Fruit fly (Drosophila melanogaster) whole organism, embryonic: ENCODE measurements around the gene Taf11.
A peak's percentile ranks its signal among the peaks of the same experiment; 100 is the strongest.

Source experiments
- Awh ChIP-seq: fragments of 200-800 bp; sonication (Bioruptor generic); IDR thresholded peaks from 2 replicates; pipeline ENCODE4, ENCODE4 v1.3.6; 2022; ENCODE audit warnings: missing biosample characterization, missing genetic modification characterization
- B-H2 ChIP-seq: fragments of 200-800 bp; sonication (Bioruptor generic); optimal IDR thresholded peaks from 2 replicates; lab custom pipeline; 2018; ENCODE audit warnings: missing biosample characterization, mild to moderate bottlenecking, missing genetic modification characterization
- Bdp1 ChIP-seq: fragments of 200-800 bp; sonication (Bioruptor generic); optimal IDR thresholded peaks from 3 replicates; lab custom pipeline; 2016; ENCODE audit warnings: missing biosample characterization, missing genetic modification characterization
- CG10543 ChIP-seq: fragments of 200-800 bp; sonication (Bioruptor generic); optimal IDR thresholded peaks from 3 replicates; lab custom pipeline; 2017; ENCODE audit warnings: missing biosample characterization, mild to moderate bottlenecking, missing genetic modification characterization, moderate library complexity
- CG12769 ChIP-seq: fragments of 200-800 bp; sonication (Bioruptor generic); optimal IDR thresholded peaks from 2 replicates; lab custom pipeline; 2019; ENCODE audit warnings: missing biosample characterization, mild to moderate bottlenecking, missing genetic modification characterization, moderate library complexity
- CG13894 ChIP-seq: fragments of 200-800 bp; sonication (Bioruptor generic); optimal IDR thresholded peaks from 3 replicates; lab custom pipeline; 2018; ENCODE audit warnings: missing biosample characterization, mild to moderate bottlenecking, missing genetic modification characterization, moderate library complexity
- CG14014 ChIP-seq: fragments of 200-800 bp; sonication (Bioruptor generic); IDR thresholded peaks from 2 replicates; pipeline ENCODE4 v1.3.6; 2022; ENCODE audit warnings: missing biosample characterization, missing genetic modification characterization
- CG15269 ChIP-seq: fragments of 200-800 bp; sonication (Bioruptor generic); optimal IDR thresholded peaks from 2 replicates; lab custom pipeline; 2018; ENCODE audit warnings: missing biosample characterization, mild to moderate bottlenecking, missing genetic modification characterization, moderate library complexity
- CG15514 ChIP-seq: fragments of 200-800 bp; sonication (Bioruptor generic); optimal IDR thresholded peaks from 3 replicates; lab custom pipeline; 2017; ENCODE audit warnings: missing biosample characterization, missing genetic modification characterization, mild to moderate bottlenecking, moderate library complexity, missing genetic modification reagents
- CG17829 ChIP-seq: fragments of 200-800 bp; optimal IDR thresholded peaks from 2 replicates; lab custom pipeline; 2019; ENCODE audit warnings: missing biosample characterization, mild to moderate bottlenecking, missing genetic modification characterization, moderate library complexity
- CG1792 ChIP-seq: fragments of 200-800 bp; sonication (Bioruptor generic); optimal IDR thresholded peaks from 2 replicates; lab custom pipeline; 2016; ENCODE audit warnings: missing biosample characterization, missing genetic modification characterization
- CG1832 ChIP-seq: fragments of 200-800 bp; sonication (Bioruptor generic); optimal IDR thresholded peaks from 2 replicates; lab custom pipeline; 2017; ENCODE audit warnings: missing biosample characterization, mild to moderate bottlenecking, missing genetic modification characterization, inconsistent platforms
- CG2120 ChIP-seq: fragments of 200-800 bp; sonication (Bioruptor generic); optimal IDR thresholded peaks from 3 replicates; lab custom pipeline; 2016; ENCODE audit warnings: missing biosample characterization, missing genetic modification characterization
- CG31441 ChIP-seq: fragments of 200-800 bp; sonication (Bioruptor generic); IDR thresholded peaks from 2 replicates; pipeline ENCODE4 v1.3.6; 2022; ENCODE audit warnings: missing biosample characterization, missing genetic modification characterization
- CG32767 ChIP-seq: fragments of 200-800 bp; sonication (Bioruptor generic); IDR thresholded peaks from 2 replicates; pipeline ENCODE4 v1.3.6; 2022; ENCODE audit warnings: missing biosample characterization, missing genetic modification characterization
- CG34376 ChIP-seq: fragments of 200-800 bp; sonication (Bioruptor generic); optimal IDR thresholded peaks from 2 replicates; lab custom pipeline; 2018; ENCODE audit warnings: missing biosample characterization, mild to moderate bottlenecking, missing genetic modification characterization
- CG5245 ChIP-seq: fragments of 200-800 bp; sonication (Bioruptor generic); optimal IDR thresholded peaks from 3 replicates; lab custom pipeline; 2016; ENCODE audit warnings: missing biosample characterization, missing genetic modification characterization
- CG8388 ChIP-seq: fragments of 200-800 bp; sonication (Bioruptor generic); optimal IDR thresholded peaks from 2 replicates; lab custom pipeline; 2019; ENCODE audit warnings: missing biosample characterization, mild to moderate bottlenecking, missing genetic modification characterization, moderate library complexity
- Deaf1 ChIP-seq: fragments of 200-800 bp; optimal IDR thresholded peaks from 3 replicates; lab custom pipeline; 2019; ENCODE audit warnings: missing biosample characterization, mild to moderate bottlenecking, missing genetic modification characterization, moderate library complexity
- Dip2 ChIP-seq: fragments of 200-800 bp; sonication (Bioruptor generic); IDR thresholded peaks from 2 replicates; pipeline ENCODE4 v1.3.6; 2022; ENCODE audit warnings: missing biosample characterization, missing genetic modification characterization
- HmgZ ChIP-seq: fragments of 200-800 bp; sonication (Bioruptor generic); optimal IDR thresholded peaks from 2 replicates; lab custom pipeline; 2018; ENCODE audit warnings: missing biosample characterization, mild to moderate bottlenecking, missing genetic modification characterization
- Hmr ChIP-seq: fragments of 200-800 bp; sonication (Bioruptor generic); optimal IDR thresholded peaks from 3 replicates; lab custom pipeline; 2017; ENCODE audit warnings: mild to moderate bottlenecking, missing biosample characterization, missing genetic modification reagents, missing genetic modification characterization
- Med ChIP-seq: fragments of 200-800 bp; sonication (Bioruptor generic); peaks from one replicate; lab custom pipeline; 2016; ENCODE audit warnings: missing biosample characterization, missing genetic modification characterization, mild to moderate bottlenecking, inconsistent platforms, moderate library complexity
- Nf-YB ChIP-seq: fragments of 200-800 bp; sonication (Bioruptor generic); optimal IDR thresholded peaks from 3 replicates; lab custom pipeline; 2019; ENCODE audit warnings: missing biosample characterization, mild to moderate bottlenecking, missing genetic modification characterization, moderate library complexity
- Nf-YC ChIP-seq: fragments of 200-800 bp; optimal IDR thresholded peaks from 3 replicates; lab custom pipeline; 2019; ENCODE audit warnings: missing biosample characterization, mild to moderate bottlenecking, missing genetic modification characterization, moderate library complexity
- Oli ChIP-seq: fragments of 200-800 bp; sonication (Bioruptor generic); optimal IDR thresholded peaks from 2 replicates; lab custom pipeline; 2018; ENCODE audit warnings: missing biosample characterization, mild to moderate bottlenecking, missing genetic modification characterization, moderate library complexity
- ara ChIP-seq: fragments of 200-800 bp; sonication (Bioruptor generic); IDR thresholded peaks from 2 replicates; pipeline ENCODE4 v1.3.6; 2022; ENCODE audit warnings: missing biosample characterization, missing genetic modification characterization
- caup ChIP-seq: fragments of 200-800 bp; sonication (Bioruptor generic); optimal IDR thresholded peaks from 3 replicates; lab custom pipeline; 2017; ENCODE audit warnings: missing biosample characterization, mild to moderate bottlenecking, missing genetic modification characterization, moderate library complexity; ENCODE audit not compliant: severe bottlenecking
- chinmo ChIP-seq: fragments of 200-800 bp; sonication (Bioruptor generic); IDR thresholded peaks from 4 replicates; pipeline ENCODE4 v1.3.6; 2022; ENCODE audit warnings: missing biosample characterization, missing genetic modification characterization; ENCODE audit not compliant: partially characterized antibody
- crc ChIP-seq: fragments of 200-800 bp; sonication (Bioruptor generic); optimal IDR thresholded peaks from 2 replicates; lab custom pipeline; 2016; ENCODE audit warnings: missing biosample characterization, missing genetic modification characterization
- cwo ChIP-seq: fragments of 200-800 bp; sonication (Bioruptor generic); optimal IDR thresholded peaks from 3 replicates; lab custom pipeline; 2017; ENCODE audit warnings: missing biosample characterization, missing genetic modification characterization, mild to moderate bottlenecking, moderate library complexity, missing genetic modification reagents
- exex ChIP-seq: fragments of 200-800 bp; sonication (Bioruptor generic); optimal IDR thresholded peaks from 4 replicates; lab custom pipeline; 2018; ENCODE audit warnings: missing biosample characterization, mild to moderate bottlenecking, missing genetic modification characterization, moderate library complexity
- eyg ChIP-seq: fragments of 200-800 bp; sonication (Bioruptor generic); optimal IDR thresholded peaks from 3 replicates; lab custom pipeline; 2016; ENCODE audit warnings: missing biosample characterization, missing genetic modification characterization
- fd64A ChIP-seq: fragments of 200-800 bp; sonication (Bioruptor generic); optimal IDR thresholded peaks from 3 replicates; lab custom pipeline; 2018; ENCODE audit warnings: missing biosample characterization, mild to moderate bottlenecking, missing genetic modification characterization
- grau ChIP-seq: fragments of 200-800 bp; optimal IDR thresholded peaks from 3 replicates; lab custom pipeline; 2019; ENCODE audit warnings: missing biosample characterization, mild to moderate bottlenecking, missing genetic modification characterization, moderate library complexity
- gsb-n ChIP-seq: fragments of 200-800 bp; sonication (Bioruptor generic); optimal IDR thresholded peaks from 3 replicates; lab custom pipeline; 2018; ENCODE audit warnings: missing biosample characterization, mild to moderate bottlenecking, missing genetic modification characterization
- hbn ChIP-seq: fragments of 200-800 bp; sonication (Bioruptor generic); IDR thresholded peaks from 2 replicates; pipeline ENCODE4 v1.3.6; 2022; ENCODE audit warnings: missing biosample characterization, missing genetic modification characterization; ENCODE audit not compliant: partially characterized antibody
- lbe ChIP-seq: fragments of 200-800 bp; sonication (Bioruptor generic); optimal IDR thresholded peaks from 2 replicates; lab custom pipeline; 2016; ENCODE audit warnings: missing biosample characterization, mild to moderate bottlenecking, missing genetic modification characterization
- mirr ChIP-seq: fragments of 200-800 bp; sonication (Bioruptor generic); optimal IDR thresholded peaks from 3 replicates; lab custom pipeline; 2018; ENCODE audit warnings: missing biosample characterization, mild to moderate bottlenecking, missing genetic modification characterization
- mld ChIP-seq: fragments of 200-800 bp; sonication (Bioruptor generic); IDR thresholded peaks from 3 replicates; pipeline ENCODE4 v1.3.6; 2022; ENCODE audit warnings: missing biosample characterization, missing genetic modification characterization; ENCODE audit not compliant: partially characterized antibody
- nom ChIP-seq: fragments of 200-800 bp; sonication (Bioruptor generic); optimal IDR thresholded peaks from 2 replicates; lab custom pipeline; 2017; ENCODE audit warnings: missing biosample characterization, missing genetic modification characterization, mild to moderate bottlenecking, moderate library complexity, missing genetic modification reagents
- pros ChIP-seq: fragments of 200-800 bp; sonication (Bioruptor generic); optimal IDR thresholded peaks from 3 replicates; lab custom pipeline; 2019; ENCODE audit warnings: missing biosample characterization, mild to moderate bottlenecking, missing genetic modification characterization, moderate library complexity
- salm ChIP-seq: fragments of 200-800 bp; sonication (Bioruptor generic); optimal IDR thresholded peaks from 2 replicates; lab custom pipeline; 2018; ENCODE audit warnings: missing biosample characterization, mild to moderate bottlenecking, missing genetic modification characterization
- sd ChIP-seq: fragments of 200-800 bp; sonication (Bioruptor generic); optimal IDR thresholded peaks from 3 replicates; lab custom pipeline; 2018; ENCODE audit warnings: missing biosample characterization, mild to moderate bottlenecking, missing genetic modification characterization, moderate library complexity
- sima ChIP-seq: fragments of 200-800 bp; sonication (Bioruptor generic); optimal IDR thresholded peaks from 2 replicates; lab custom pipeline; 2016; ENCODE audit warnings: missing biosample characterization, missing genetic modification characterization
- sug ChIP-seq: fragments of 200-800 bp; optimal IDR thresholded peaks from 2 replicates; lab custom pipeline; 2019; ENCODE audit warnings: missing biosample characterization, mild to moderate bottlenecking, missing genetic modification characterization, moderate library complexity
- tin ChIP-seq: fragments of 200-800 bp; sonication (Bioruptor generic); optimal IDR thresholded peaks from 3 replicates; lab custom pipeline; 2016; ENCODE audit warnings: missing biosample characterization, missing genetic modification characterization
- tna ChIP-seq: fragments of 200-800 bp; sonication (Bioruptor generic); IDR thresholded peaks from 2 replicates; pipeline ENCODE4 v1.3.6; 2022; ENCODE audit warnings: missing biosample characterization, missing genetic modification characterization; ENCODE audit not compliant: partially characterized antibody
- ttk ChIP-seq: fragments of 200-800 bp; sonication (Bioruptor generic); IDR thresholded peaks from 2 replicates; pipeline ENCODE4 v2.1.2; 2022; ENCODE audit warnings: missing biosample characterization, missing genetic modification characterization

Taf11 gene

DNA sequence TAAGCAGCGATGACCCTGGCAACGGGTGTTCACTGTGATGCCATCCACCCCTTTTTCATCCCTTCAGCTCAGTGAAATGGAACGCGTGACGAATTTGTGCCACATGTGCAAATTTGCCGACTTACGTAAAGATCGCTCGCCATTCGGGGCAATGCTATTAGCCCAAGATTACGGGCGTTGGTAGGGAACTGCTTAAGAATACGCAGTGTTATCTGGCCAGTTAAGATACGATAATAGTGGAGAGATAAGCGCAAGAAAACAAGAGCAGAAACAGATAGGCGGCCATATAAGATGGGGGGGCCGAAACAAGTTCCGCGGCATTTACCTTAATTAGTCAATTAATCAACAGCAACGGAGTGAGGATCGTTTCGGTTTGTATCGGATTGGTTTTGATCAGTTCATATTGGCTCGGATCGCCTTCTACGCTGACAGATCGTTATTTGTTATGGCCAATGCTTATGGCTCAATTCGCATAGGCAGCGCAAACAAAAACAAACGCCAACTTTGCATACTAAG is 22.9 kb upstream of the Taf11 start:
- TF ChIP-seq Deaf1 (tag; lab: Kevin White, UChicago) (no peak), caup (peak; percentile 14), Nf-YC (tag; lab: Kevin White, UChicago) (peak; percentile 44), CG8388 (GFP tag; lab: Kevin White, UChicago) (no peak), exex (tag; lab: Kevin White, UChicago) (peak; percentile 94), CG12769 (tag; lab: Kevin White, UChicago) (peak; percentile 15), CG17829 (no peak), CG10543 (GFP tag; lab: Kevin White, UChicago) (peak; percentile 55), eyg (GFP tag; lab: Kevin White, UChicago) (no peak), Bdp1 (GFP tag; lab: Kevin White, UChicago) (no peak), ttk (GFP tag; lab: Robert Waterston, UW) (no peak), CG1832 (no peak), pros (GFP tag; lab: Kevin White, UChicago) (peak; percentile 7), mld (GFP tag; lab: Robert Waterston, UW) (no peak), CG13894 (tag; lab: Kevin White, UChicago) (peak; percentile 60), Hmr (peak; percentile 30), CG14014 (0 out of 2 replicates have a peak, but pooled peaks have one; percentile 18), tin (GFP tag; lab: Kevin White, UChicago) (no peak), CG2120 (no peak), gsb-n (peak; percentile 17), fd64A (GFP tag; lab: Kevin White, UChicago) (no peak), Awh (GFP tag; lab: Robert Waterston, UW) (0 out of 2 replicates have a peak, but pooled peaks have one; percentile 20), crc (GFP tag; lab: Kevin White, UChicago) (no peak), ara (GFP tag; lab: Robert Waterston, UW) (0 out of 2 replicates have a peak, but pooled peaks have one; percentile 7), CG1792 (GFP tag; lab: Kevin White, UChicago) (no peak), CG15514 (peak; percentile 24), grau (peak; percentile 1), Oli (tag; lab: Kevin White, UChicago) (no peak), CG15269 (tag; lab: Kevin White, UChicago) (no peak), HmgZ (tag; lab: Kevin White, UChicago) (peak; percentile 41), B-H2 (GFP tag; lab: Kevin White, UChicago) (peak; percentile 17), CG31441 (GFP tag; lab: Robert Waterston, UW) (no peak), sug (peak; percentile 81), mirr (GFP tag; lab: Kevin White, UChicago) (peak; percentile 87), Nf-YB (peak; percentile 2), chinmo (GFP tag; lab: Robert Waterston, UW) (peak; percentile 78; the same call in 1 of the 4 replicates), hbn (GFP tag; lab: Robert Waterston, UW) (no peak), nom (peak; percentile 22), cwo (GFP tag; lab: Kevin White, UChicago) (peak; percentile 63), tna (GFP tag; lab: Robert Waterston, UW) (no peak), salm (tag; lab: Kevin White, UChicago) (no peak), Med (peak; percentile 53), CG34376 (GFP tag; lab: Kevin White, UChicago) (peak; percentile 41), CG5245 (GFP tag; lab: Kevin White, UChicago) (no peak), sd (peak; percentile 51), sima (GFP tag; lab: Kevin White, UChicago) (no peak), lbe (GFP tag; lab: Kevin White, UChicago) (peak; percentile 5), CG32767 (GFP tag; lab: Robert Waterston, UW) (no peak), Dip2 (GFP tag; lab: Robert Waterston, UW) (no peak)
